Worm (Caenorhabditis elegans) whole organism, L4 larva: ENCODE measurements around the gene cdka-1.

Source experiments
- T26A8.4 ChIP-seq: fragments of 200-800 bp; sonication (Bioruptor generic); IDR thresholded peaks from 2 replicates; pipeline ENCODE4 v1.3.6; 2022; ENCODE audit warnings: missing genetic modification characterization, missing compliant biosample characterization
- pha-4 ChIP-seq, 2 experiments: fragments of 150-350 bp in 1 of 2; fragments of 200-800 bp in 1 of 2; sonication (Bioruptor generic) in 1 of 2; IDR thresholded peaks in 1 of 2; optimal IDR thresholded peaks in 1 of 2; 2 replicates each; pipeline versions ENCODE4 v1.3.6 to Lab custom; 2014 to 2022; ENCODE audit warnings: missing genetic modification characterization in 2 of 2, missing genetic modification reagents in 2 of 2, missing biosample characterization in 1 of 2, missing compliant biosample characterization in 1 of 2
- skn-1 ChIP-seq: fragments of 150-350 bp; optimal IDR thresholded peaks from 2 replicates; lab custom pipeline; 2014; ENCODE audit warnings: missing biosample characterization, missing genetic modification characterization
- unc-62 ChIP-seq, 3 experiments: fragments of 150-350 bp in 1 of 3; sonication (generic microtip); optimal IDR thresholded peaks in 2 of 3; peaks in 1 of 3; 1 replicate in 1 of 3; 2 replicates in 2 of 3; lab custom pipeline; 2014 to 2017; ENCODE audit warnings: missing biosample characterization in 3 of 3, missing genetic modification characterization in 3 of 3, missing genetic modification reagents in 3 of 3, missing genotype in 1 of 3
- zfp-3 ChIP-seq: fragments of 200-800 bp; sonication (Bioruptor generic); conservative IDR thresholded peaks from 2 replicates; pipeline ENCODE4 v1.3.6; 2022; ENCODE audit warnings: missing genetic modification reagents, missing genetic modification characterization, missing compliant biosample characterization

DNA sequence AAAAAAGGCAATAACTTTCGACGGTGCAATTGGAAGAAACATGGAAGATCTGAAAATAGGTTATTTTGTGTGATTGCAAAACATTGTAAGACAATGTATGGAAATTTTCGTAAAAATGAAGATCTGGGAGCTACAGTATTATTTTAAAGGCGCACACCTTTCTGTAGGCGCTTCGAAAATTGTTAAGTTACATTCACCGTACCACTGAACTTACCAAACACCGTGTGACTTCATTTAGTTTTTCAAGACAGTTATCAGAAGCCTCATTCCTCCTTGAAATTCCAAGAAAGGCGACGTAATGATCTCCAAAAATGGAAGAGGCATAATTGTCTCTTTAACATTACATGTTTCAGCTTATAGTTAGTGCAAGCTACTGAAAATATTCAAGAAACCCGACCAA lies 4.7 kb upstream of the cdka-1 start:
- TF ChIP-seq zfp-3 (GFP tag; lab: Robert Waterston, UW) = peak; percentile 70; the same call in 1 of the 2 replicates
- TF ChIP-seq pha-4 (GFP tag; IDR thresholded peaks at IDR 0.05; lab: Robert Waterston, UW) = no peak; the same call in 1 of the 2 replicates
- no peak for TF ChIP-seq pha-4 (tag; optimal IDR thresholded peaks at IDR 0.05; lab: Kevin White, UChicago)
- TF ChIP-seq T26A8.4 (GFP tag; lab: Robert Waterston, UW) = no peak
- TF ChIP-seq skn-1 (tag; lab: Kevin White, UChicago) = no peak
- no peak for TF ChIP-seq unc-62 (GFP tag; optimal IDR thresholded peaks at IDR 0.05 in 1 of 2; lab: Kevin White, UChicago)
- no peak for TF ChIP-seq unc-62 (tag; optimal IDR thresholded peaks at IDR 0.05; lab: Kevin White, UChicago)
